Worm (Caenorhabditis elegans) whole organism, L3 larva: ENCODE measurements around the gene sdhd-1.

Experiments
- R02D3.7 ChIP-seq: fragments of 150-350 bp; optimal IDR thresholded peaks from 2 replicates; lab custom pipeline; 2014; ENCODE audit warnings: missing biosample characterization, missing genetic modification characterization
- ZK546.5 ChIP-seq: sonication (generic microtip); optimal IDR thresholded peaks from 2 replicates; lab custom pipeline; 2017; ENCODE audit warnings: missing biosample characterization, missing genetic modification characterization
- aly-2 ChIP-seq: fragments of 150-350 bp; optimal IDR thresholded peaks from 2 replicates; lab custom pipeline; 2014; ENCODE audit warnings: missing biosample characterization, missing genetic modification characterization
- ama-1 ChIP-seq: fragments of 150-350 bp; optimal IDR thresholded peaks from 2 replicates; lab custom pipeline; 2018
- ceh-16 ChIP-seq: sonication (generic microtip); optimal IDR thresholded peaks from 2 replicates; lab custom pipeline; 2017; ENCODE audit warnings: missing biosample characterization, missing genetic modification characterization
- ceh-28 ChIP-seq: fragments of 150-350 bp; optimal IDR thresholded peaks from 2 replicates; lab custom pipeline; 2014; ENCODE audit warnings: missing biosample characterization, missing genetic modification reagents, missing genetic modification characterization
- ceh-82 ChIP-seq: fragments of 150-350 bp; optimal IDR thresholded peaks from 2 replicates; lab custom pipeline; 2014; ENCODE audit warnings: missing biosample characterization, missing genetic modification characterization
- ceh-9 ChIP-seq: sonication (generic microtip); optimal IDR thresholded peaks from 2 replicates; lab custom pipeline; 2018; ENCODE audit warnings: missing biosample characterization, missing genetic modification characterization
- daf-12 ChIP-seq: fragments of 150-350 bp; optimal IDR thresholded peaks from 2 replicates; lab custom pipeline; 2014; ENCODE audit warnings: missing biosample characterization, missing genetic modification reagents, missing genetic modification characterization
- egl-27 ChIP-seq: sonication (generic microtip); optimal IDR thresholded peaks from 4 replicates; lab custom pipeline; 2017; ENCODE audit warnings: missing biosample characterization, missing genetic modification reagents, missing genetic modification characterization
- egl-5 ChIP-seq: fragments of 150-350 bp; optimal IDR thresholded peaks from 2 replicates; lab custom pipeline; 2017; ENCODE audit warnings: missing biosample characterization, missing genetic modification reagents, missing genetic modification characterization, inconsistent platforms
- elt-1 ChIP-seq: fragments of 150-350 bp; optimal IDR thresholded peaks from 2 replicates; lab custom pipeline; 2014; ENCODE audit warnings: missing biosample characterization, missing genetic modification characterization
- elt-2 ChIP-seq: sonication (generic microtip); optimal IDR thresholded peaks from 2 replicates; lab custom pipeline; 2016; ENCODE audit warnings: missing genetic modification reagents, mild to moderate bottlenecking, missing genetic modification characterization, missing compliant biosample characterization
- elt-3 ChIP-seq, 3 experiments: fragments of 150-350 bp in 1 of 3; sonication (generic microtip) in 2 of 3; optimal IDR thresholded peaks; 2 replicates in 2 of 3; 4 replicates in 1 of 3; lab custom pipeline; 2014 to 2017; ENCODE audit warnings: missing biosample characterization in 3 of 3, missing genetic modification characterization in 3 of 3
- eor-1 ChIP-seq, 2 experiments: fragments of 150-350 bp; optimal IDR thresholded peaks; 2 replicates each; lab custom pipeline; 2014 to 2018; ENCODE audit warnings: missing biosample characterization in 2 of 2, missing genetic modification characterization in 2 of 2
- fkh-10 ChIP-seq: sonication (generic microtip); optimal IDR thresholded peaks from 2 replicates; lab custom pipeline; 2017; ENCODE audit warnings: missing biosample characterization, missing genetic modification reagents, missing genetic modification characterization
- fkh-2 ChIP-seq: fragments of 150-350 bp; optimal IDR thresholded peaks from 2 replicates; lab custom pipeline; 2014; ENCODE audit warnings: missing biosample characterization, missing genetic modification reagents, missing genetic modification characterization
- fos-1 ChIP-seq: fragments of 150-350 bp; optimal IDR thresholded peaks from 2 replicates; lab custom pipeline; 2014; ENCODE audit warnings: missing biosample characterization, missing genetic modification characterization
- hmg-11 ChIP-seq: sonication (generic microtip); optimal IDR thresholded peaks from 2 replicates; lab custom pipeline; 2016; ENCODE audit warnings: missing genetic modification characterization, missing compliant biosample characterization
- jun-1 ChIP-seq: fragments of 150-350 bp; optimal IDR thresholded peaks from 2 replicates; lab custom pipeline; 2014; ENCODE audit warnings: missing biosample characterization, missing genetic modification reagents, missing genetic modification characterization
- lin-15B ChIP-seq: fragments of 150-350 bp; optimal IDR thresholded peaks from 2 replicates; lab custom pipeline; 2014; ENCODE audit warnings: missing biosample characterization, missing genetic modification characterization
- lin-39 ChIP-seq: fragments of 150-350 bp; optimal IDR thresholded peaks from 2 replicates; lab custom pipeline; 2018; ENCODE audit warnings: missing biosample characterization, missing genetic modification reagents, missing genetic modification characterization
- lsy-12 ChIP-seq: sonication (generic microtip); optimal IDR thresholded peaks from 2 replicates; lab custom pipeline; 2016; ENCODE audit warnings: mild to moderate bottlenecking, missing genetic modification characterization, missing compliant biosample characterization
- mdl-1 ChIP-seq: fragments of 150-350 bp; optimal IDR thresholded peaks from 2 replicates; lab custom pipeline; 2014; ENCODE audit warnings: missing biosample characterization, missing genetic modification characterization
- mml-1 ChIP-seq: fragments of 150-350 bp; sonication (generic microtip); optimal IDR thresholded peaks from 3 replicates; lab custom pipeline; 2014; ENCODE audit warnings: missing biosample characterization, missing genetic modification characterization
- nfya-1 ChIP-seq: sonication (generic microtip); optimal IDR thresholded peaks from 2 replicates; lab custom pipeline; 2017; ENCODE audit warnings: missing genetic modification characterization, mild to moderate bottlenecking, missing compliant biosample characterization, antibody characterized with exemption, moderate library complexity; ENCODE audit not compliant: insufficient read depth
- nhr-11 ChIP-seq: fragments of 150-350 bp; optimal IDR thresholded peaks from 2 replicates; lab custom pipeline; 2014; ENCODE audit warnings: missing biosample characterization, missing genetic modification characterization
- nhr-12 ChIP-seq: fragments of 150-350 bp; optimal IDR thresholded peaks from 2 replicates; lab custom pipeline; 2014; ENCODE audit warnings: missing biosample characterization, missing genetic modification characterization
- nhr-23 ChIP-seq: fragments of 150-350 bp; optimal IDR thresholded peaks from 2 replicates; lab custom pipeline; 2014; ENCODE audit warnings: missing biosample characterization, missing genetic modification reagents, missing genetic modification characterization
- nhr-237 ChIP-seq: fragments of 150-350 bp; optimal IDR thresholded peaks from 2 replicates; lab custom pipeline; 2014; ENCODE audit warnings: missing biosample characterization, missing genetic modification characterization
- nhr-25 ChIP-seq: sonication (generic microtip); optimal IDR thresholded peaks from 2 replicates; lab custom pipeline; 2017; ENCODE audit warnings: missing biosample characterization, missing genetic modification characterization
- nhr-28 ChIP-seq: fragments of 150-350 bp; optimal IDR thresholded peaks from 2 replicates; lab custom pipeline; 2014; ENCODE audit warnings: missing biosample characterization, missing genetic modification characterization
- nhr-43 ChIP-seq: sonication (generic microtip); optimal IDR thresholded peaks from 2 replicates; lab custom pipeline; 2016; ENCODE audit warnings: mild to moderate bottlenecking, missing genetic modification characterization, missing compliant biosample characterization; ENCODE audit not compliant: poor library complexity, severe bottlenecking
- nhr-67 ChIP-seq: fragments of 150-350 bp; optimal IDR thresholded peaks from 2 replicates; lab custom pipeline; 2014; ENCODE audit warnings: missing biosample characterization, missing genetic modification characterization
- nhr-76 ChIP-seq: fragments of 150-350 bp; sonication (generic microtip); optimal IDR thresholded peaks from 5 replicates; lab custom pipeline; 2014; ENCODE audit warnings: missing biosample characterization, missing genetic modification characterization
- nhr-77 ChIP-seq: fragments of 150-350 bp; optimal IDR thresholded peaks from 2 replicates; lab custom pipeline; 2014; ENCODE audit warnings: missing biosample characterization, missing genetic modification characterization
- pha-4 ChIP-seq: fragments of 150-350 bp; optimal IDR thresholded peaks from 2 replicates; lab custom pipeline; 2014; ENCODE audit warnings: missing biosample characterization, missing genetic modification reagents, missing genetic modification characterization
- pqm-1 ChIP-seq: fragments of 150-350 bp; optimal IDR thresholded peaks from 2 replicates; lab custom pipeline; 2017; ENCODE audit warnings: missing biosample characterization, missing genetic modification characterization, inconsistent platforms
- sea-2 ChIP-seq: fragments of 150-350 bp; sonication (generic microtip); optimal IDR thresholded peaks from 4 replicates; lab custom pipeline; 2014; ENCODE audit warnings: missing biosample characterization, missing genetic modification reagents, missing genetic modification characterization
- skn-1 ChIP-seq: fragments of 150-350 bp; optimal IDR thresholded peaks from 2 replicates; lab custom pipeline; 2014; ENCODE audit warnings: missing biosample characterization, missing genetic modification characterization
- snpc-4 ChIP-seq: fragments of 150-350 bp; optimal IDR thresholded peaks from 2 replicates; lab custom pipeline; 2014; ENCODE audit warnings: missing biosample characterization, missing genetic modification characterization
- tbx-2 ChIP-seq: sonication (generic microtip); optimal IDR thresholded peaks from 2 replicates; lab custom pipeline; 2016; ENCODE audit warnings: mild to moderate bottlenecking, missing genetic modification characterization, missing compliant biosample characterization
- unc-39 ChIP-seq: sonication (generic microtip); optimal IDR thresholded peaks from 4 replicates; lab custom pipeline; 2017; ENCODE audit warnings: missing biosample characterization, missing genetic modification characterization
- unc-62 ChIP-seq: fragments of 150-350 bp; sonication (generic microtip); optimal IDR thresholded peaks from 4 replicates; lab custom pipeline; 2014; ENCODE audit warnings: missing biosample characterization, missing genetic modification reagents, missing genetic modification characterization
- zag-1 ChIP-seq: fragments of 150-350 bp; optimal IDR thresholded peaks from 2 replicates; lab custom pipeline; 2014; ENCODE audit warnings: missing biosample characterization, missing genetic modification characterization
- ztf-11 ChIP-seq: fragments of 150-350 bp; optimal IDR thresholded peaks from 2 replicates; lab custom pipeline; 2014; ENCODE audit warnings: missing biosample characterization, missing genetic modification characterization
- ztf-4 ChIP-seq: fragments of 150-350 bp; optimal IDR thresholded peaks from 2 replicates; lab custom pipeline; 2014; ENCODE audit warnings: missing biosample characterization, missing genetic modification characterization

Gene sdhd-1

DNA sequence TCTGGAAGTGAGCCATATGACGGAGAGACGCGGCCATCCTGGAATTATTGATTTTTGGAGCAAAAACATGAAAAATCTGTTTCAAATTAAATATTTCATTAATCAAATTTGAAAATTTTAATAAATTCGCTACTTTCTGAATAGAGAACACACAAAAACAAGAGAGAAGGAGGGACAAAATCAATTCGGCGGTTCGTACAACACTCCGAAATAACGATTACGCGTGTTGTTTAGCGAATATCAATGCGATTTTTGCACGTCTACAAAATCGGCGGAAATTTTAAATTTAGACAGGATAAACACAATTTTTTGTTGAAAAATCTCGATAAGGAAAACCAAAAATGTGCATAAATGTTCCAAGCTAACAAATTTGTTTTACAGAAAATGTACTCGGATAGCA is at the start of gene sdhd-1, which contains the start of gene ilkp-1:
TSS of gene sdhd-1 (minus strand) at position 38 of the 400 bp plus-strand sequence.
TSS of gene ilkp-1 (plus strand) at position 380 of the 400 bp plus-strand sequence.
- TF ChIP-seq egl-5 = no peak
- no peak for TF ChIP-seq mml-1 (tag; lab: Kevin White, UChicago)
- TF ChIP-seq lin-39 = peak; percentile 42
- peak; percentile 50 for TF ChIP-seq nhr-23 (tag; lab: Kevin White, UChicago)
- TF ChIP-seq elt-2 = peak; percentile 18
- TF ChIP-seq fos-1 (tag; lab: Kevin White, UChicago) = no peak
- TF ChIP-seq nfya-1 (tag; lab: Kevin White, UChicago) = peak; percentile 67
- peak; percentile 0 for TF ChIP-seq ceh-28 (tag; lab: Kevin White, UChicago)
- TF ChIP-seq lin-15B = peak; percentile 57
- TF ChIP-seq snpc-4 (tag; lab: Kevin White, UChicago) = peak; percentile 3
- no peak for TF ChIP-seq jun-1 (tag; lab: Kevin White, UChicago)
- no peak for TF ChIP-seq ama-1 (lab: Kevin White, UChicago)
- peak; percentile 39 for TF ChIP-seq nhr-25 (tag; lab: Kevin White, UChicago)
- no peak for TF ChIP-seq eor-1 (tag; optimal IDR thresholded peaks at IDR 0.05; lab: Kevin White, UChicago)
- no peak for TF ChIP-seq daf-12
- peak; percentile 28 for TF ChIP-seq hmg-11 (tag; lab: Kevin White, UChicago)
- TF ChIP-seq ZK546.5 (tag; lab: Kevin White, UChicago) = no peak

DNA sequence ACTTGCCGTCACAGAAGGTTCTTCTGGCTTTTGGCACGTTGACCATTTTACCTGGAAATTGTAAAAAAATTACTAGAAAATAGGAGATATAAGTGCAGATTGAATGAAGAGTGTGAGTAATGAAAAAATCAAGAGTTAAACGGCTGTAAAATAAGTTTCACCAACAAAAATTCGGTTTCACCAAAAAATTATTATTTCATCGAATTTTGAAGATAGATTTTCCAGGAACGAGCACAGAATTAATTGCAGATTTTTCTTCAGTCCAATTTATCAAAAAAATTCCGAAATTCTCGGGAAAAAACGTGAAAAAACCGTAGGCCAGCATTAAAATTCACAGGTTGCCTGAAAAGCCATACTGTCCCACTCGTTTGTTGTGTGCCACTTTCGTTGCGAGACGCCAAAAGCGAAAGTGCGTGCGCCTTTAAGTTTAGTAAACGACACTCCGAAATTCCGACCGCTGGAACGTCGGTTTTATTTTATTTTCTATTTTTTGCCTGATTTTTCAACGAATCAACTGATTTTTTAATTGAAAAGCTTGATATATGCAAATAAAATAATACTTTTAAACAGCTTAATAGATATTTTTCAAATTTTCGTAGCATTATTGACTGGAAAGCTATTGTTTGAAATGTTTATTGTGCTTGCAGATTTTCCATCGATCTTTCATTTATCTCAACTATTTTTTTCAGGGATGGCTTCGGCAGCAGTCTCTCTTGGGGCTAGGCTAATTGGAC is 47.6 kb upstream of the sdhd-1 start, which contains the start of the genes rpl-36.A and nuo-1:
TSS of gene rpl-36.A (minus strand) at position 51 of the 734 bp plus-strand sequence.
TSS of gene nuo-1 (plus strand) at position 684 of the 734 bp plus-strand sequence.
- TF ChIP-seq snpc-4 (tag; lab: Kevin White, UChicago) (peak; percentile 80), eor-1 (tag; optimal IDR thresholded peaks at IDR 0.05; lab: Kevin White, UChicago) (no peak), R02D3.7 (tag; lab: Kevin White, UChicago) (peak; percentile 45), fos-1 (tag; lab: Kevin White, UChicago) (no peak), zag-1 (tag; lab: Kevin White, UChicago) (no peak), ceh-28 (tag; lab: Kevin White, UChicago) (peak; percentile 41), egl-27 (no peak), daf-12 (no peak), nhr-67 (tag; lab: Kevin White, UChicago) (no peak), ceh-16 (tag; lab: Kevin White, UChicago) (no peak), skn-1 (tag; lab: Kevin White, UChicago) (peak; percentile 83), fkh-10 (GFP tag; lab: Kevin White, UChicago) (peak; percentile 17), nhr-12 (tag; lab: Kevin White, UChicago) (no peak), aly-2 (no peak), sea-2 (GFP tag; lab: Kevin White, UChicago) (no peak), nhr-25 (tag; lab: Kevin White, UChicago) (peak; percentile 83), mdl-1 (tag; lab: Kevin White, UChicago) (no peak), ztf-4 (tag; lab: Kevin White, UChicago) (no peak), ZK546.5 (tag; lab: Kevin White, UChicago) (no peak), ztf-11 (tag; lab: Kevin White, UChicago) (no peak), nhr-43 (tag; lab: Kevin White, UChicago) (peak; percentile 41), ceh-9 (tag; lab: Kevin White, UChicago) (no peak), pha-4 (tag; lab: Kevin White, UChicago) (peak; percentile 96), lin-15B (peak; percentile 92), mml-1 (tag; lab: Kevin White, UChicago) (no peak), ceh-82 (tag; lab: Kevin White, UChicago) (no peak), lin-39 (peak; percentile 96), egl-5 (peak; percentile 96), pqm-1 (peak; percentile 33), nhr-28 (no peak), elt-1 (no peak), jun-1 (tag; lab: Kevin White, UChicago) (peak; percentile 31), nfya-1 (tag; lab: Kevin White, UChicago) (peak; percentile 97), unc-39 (tag; lab: Kevin White, UChicago) (no peak), nhr-23 (tag; lab: Kevin White, UChicago) (peak; percentile 92), unc-62 (GFP tag; lab: Kevin White, UChicago) (no peak), hmg-11 (tag; lab: Kevin White, UChicago) (peak; percentile 79), ama-1 (lab: Kevin White, UChicago) (peak; percentile 47), nhr-11 (tag; lab: Kevin White, UChicago) (no peak), nhr-77 (tag; lab: Kevin White, UChicago) (no peak), lsy-12 (tag; lab: Kevin White, UChicago) (peak; percentile 41), elt-2 (peak; percentile 45), fkh-2 (no peak), nhr-237 (tag; lab: Kevin White, UChicago) (no peak), elt-3 (tag; optimal IDR thresholded peaks at IDR 0.05; lab: Kevin White, UChicago) (no peak), tbx-2 (tag; lab: Kevin White, UChicago) (no peak), nhr-76 (tag; lab: Kevin White, UChicago) (peak; percentile 21)
